Worm (Caenorhabditis elegans): ENCODE results near the gene alh-8.

DNA sequence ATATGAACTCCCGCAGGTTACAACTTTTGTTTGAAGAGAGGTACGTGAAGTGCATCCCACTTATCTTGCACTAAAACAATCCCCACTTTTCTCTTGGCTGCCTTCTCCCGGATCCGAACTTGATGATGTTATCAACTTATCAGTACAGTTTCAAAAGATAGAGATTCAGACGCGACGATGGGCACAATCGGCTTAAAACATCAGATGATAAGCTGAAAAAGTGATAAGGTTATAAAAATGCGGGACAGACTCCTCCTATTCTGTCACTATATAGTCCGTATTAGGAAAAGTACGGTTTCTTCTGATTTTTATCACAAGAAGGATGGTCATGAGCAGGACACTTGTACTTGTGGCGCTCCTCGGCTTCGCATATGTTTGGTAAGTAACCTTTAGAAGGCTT lies 10.3 kb downstream of the alh-8 start, which contains the start of gene ctsa-1.2:
- no peak for TF ChIP-seq nhr-76 (tag; optimal IDR thresholded peaks at IDR 0.05)
- TF ChIP-seq ztf-4 (tag; optimal IDR thresholded peaks at IDR 0.05) = no peak
- TF ChIP-seq ces-1 (GFP tag; optimal IDR thresholded peaks at IDR 0.05) = no peak
